Worm (Caenorhabditis elegans) whole organism, early embryonic: Measurements from ENCODE around the gene glc-3.

Experiments
- F13C5.2 ChIP-seq: sonication (generic microtip); optimal IDR thresholded peaks from 2 replicates; lab custom pipeline; 2017; ENCODE audit warnings: mild to moderate bottlenecking, missing genetic modification characterization, inconsistent platforms, missing compliant biosample characterization
- aly-1 ChIP-seq: sonication (generic microtip); optimal IDR thresholded peaks from 2 replicates; lab custom pipeline; 2016; ENCODE audit warnings: missing genetic modification characterization, missing compliant biosample characterization
- ama-1 ChIP-seq: fragments of 150-350 bp; optimal IDR thresholded peaks from 2 replicates; lab custom pipeline; 2014
- flt-1 ChIP-seq: fragments of 200-800 bp; sonication (Bioruptor generic); IDR thresholded peaks from 2 replicates; pipeline ENCODE4 v1.3.6; 2022; ENCODE audit warnings: missing genetic modification characterization, missing compliant biosample characterization
- hmg-4 ChIP-seq: fragments of 200-800 bp; sonication (Bioruptor generic); optimal IDR thresholded peaks from 2 replicates; lab custom pipeline; 2018; ENCODE audit warnings: mild to moderate bottlenecking, missing genetic modification characterization, missing compliant biosample characterization
- sea-1 ChIP-seq: fragments of 200-800 bp; sonication (Bioruptor generic); conservative IDR thresholded peaks from 2 replicates; pipeline ENCODE4 v1.3.6; 2022; ENCODE audit warnings: missing genetic modification characterization, missing compliant biosample characterization
- tbx-37 ChIP-seq: fragments of 200-800 bp; sonication (Bioruptor generic); conservative IDR thresholded peaks from 2 replicates; pipeline ENCODE4 v1.3.6; 2022; ENCODE audit warnings: missing genetic modification reagents, missing genetic modification characterization, missing compliant biosample characterization
- tra-4 ChIP-seq: sonication (generic microtip); optimal IDR thresholded peaks from 2 replicates; lab custom pipeline; 2017; ENCODE audit warnings: missing genetic modification characterization, missing compliant biosample characterization

DNA sequence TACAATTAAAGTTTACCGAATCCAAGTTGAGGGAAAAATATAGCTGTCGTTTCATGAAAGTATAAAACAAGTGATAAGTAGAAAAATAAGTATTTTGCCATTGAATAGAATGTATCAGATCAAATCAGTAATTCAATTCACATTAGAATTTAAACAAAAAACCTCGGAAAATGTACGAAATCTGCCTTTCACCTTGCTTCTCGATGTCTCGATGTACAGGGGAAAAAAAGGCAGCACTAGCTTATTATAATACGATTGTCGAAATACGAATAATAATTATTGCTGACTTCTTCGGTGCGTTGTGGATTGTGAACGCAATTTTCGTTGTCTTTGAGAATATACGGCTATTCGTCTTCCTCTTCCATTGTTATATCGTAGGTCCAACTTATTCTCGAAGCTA is 35.3 kb upstream of the glc-3 start, which contains the start of gene grl-18:
- no peak for TF ChIP-seq ama-1 (lab: Kevin White, UChicago)
- TF ChIP-seq aly-1 (tag; lab: Kevin White, UChicago), result no peak
- no peak for TF ChIP-seq hmg-4 (GFP tag; lab: Kevin White, UChicago)
- TF ChIP-seq tbx-37, result no peak
- TF ChIP-seq flt-1 (GFP tag; lab: Robert Waterston, UW), result no peak
- TF ChIP-seq sea-1 (GFP tag; lab: Robert Waterston, UW), result no peak
- TF ChIP-seq tra-4 (tag; lab: Kevin White, UChicago), result no peak
- no peak for TF ChIP-seq F13C5.2 (tag; lab: Kevin White, UChicago)
